Worm (Caenorhabditis elegans): ENCODE data around the gene elo-8.

Gene elo-8

ce11 chrIII:11195553-11195952, 36.3 kb downstream of the elo-8 start:
- no peak for TF ChIP-seq ceh-2 (tag; optimal IDR thresholded peaks at IDR 0.05)
- no peak for TF ChIP-seq unc-3 (GFP tag; conservative IDR thresholded peaks at IDR 0.05)
- TF ChIP-seq unc-3 (tag; optimal IDR thresholded peaks at IDR 0.05): no peak
- no peak for TF ChIP-seq sox-2 (GFP tag; IDR thresholded peaks at IDR 0.05)
- no peak for TF ChIP-seq unc-55 (GFP tag; optimal IDR thresholded peaks at IDR 0.05)
- TF ChIP-seq pag-3 (tag; optimal IDR thresholded peaks at IDR 0.05; ENCODE audit: borderline replicate concordance): no peak
- no peak for TF ChIP-seq nfya-1 (tag; optimal IDR thresholded peaks at IDR 0.05)
- TF ChIP-seq hlh-15 (tag; optimal IDR thresholded peaks at IDR 0.05): no peak
- TF ChIP-seq elt-2 (tag; optimal IDR thresholded peaks at IDR 0.05): peak; percentile 72

ce11 chrIII:11195140-11195539, 36.7 kb downstream of the elo-8 start, which contains the start of gene tra-1:
Gene tra-1, minus strand, starts transcription at chrIII:11195201.
- TF ChIP-seq ceh-2 (tag; optimal IDR thresholded peaks at IDR 0.05): no peak
- no peak for TF ChIP-seq pag-3 (tag; optimal IDR thresholded peaks at IDR 0.05; ENCODE audit: borderline replicate concordance)
- no peak for TF ChIP-seq pha-4 (tag; optimal IDR thresholded peaks at IDR 0.05)
- TF ChIP-seq ttx-3 (tag; optimal IDR thresholded peaks at IDR 0.05): no peak
- TF ChIP-seq C38D4.7 (GFP tag; optimal IDR thresholded peaks at IDR 0.05): no peak
- TF ChIP-seq nhr-232 (tag; optimal IDR thresholded peaks at IDR 0.05): no peak
- no peak for TF ChIP-seq che-1 (tag; optimal IDR thresholded peaks at IDR 0.05)
- no peak for TF ChIP-seq tbx-2 (tag; optimal IDR thresholded peaks at IDR 0.05)
- no peak for TF ChIP-seq sdc-2 (tag; optimal IDR thresholded peaks at IDR 0.05)
- no peak for TF ChIP-seq ceh-31 (tag; optimal IDR thresholded peaks at IDR 0.05)
- no peak for TF ChIP-seq ceh-45 (GFP tag; IDR thresholded peaks at IDR 0.05)
- no peak for TF ChIP-seq hlh-8 (tag; optimal IDR thresholded peaks at IDR 0.05)
- TF ChIP-seq hlh-30 (tag; optimal IDR thresholded peaks at IDR 0.05; ENCODE audit: insufficient read depth): no peak
- TF ChIP-seq ceh-18 (tag; optimal IDR thresholded peaks at IDR 0.05): no peak
- TF ChIP-seq eyg-1 (tag; optimal IDR thresholded peaks at IDR 0.05): no peak
- no peak for TF ChIP-seq ahr-1 (tag; optimal IDR thresholded peaks at IDR 0.05)
- TF ChIP-seq hlh-6 (tag; optimal IDR thresholded peaks at IDR 0.05): no peak
- TF ChIP-seq ceh-24 (tag; optimal IDR thresholded peaks at IDR 0.05): no peak
- TF ChIP-seq pax-1 (tag; optimal IDR thresholded peaks at IDR 0.05): no peak
- TF ChIP-seq tbx-7 (tag; optimal IDR thresholded peaks at IDR 0.05): no peak

ce11 chrIII:11194123-11194522, 37.7 kb downstream of the elo-8 start:
- TF ChIP-seq dve-1 (tag; optimal IDR thresholded peaks at IDR 0.05) (peak; percentile 93), fkh-10 (GFP tag; optimal IDR thresholded peaks at IDR 0.05) (no peak)

- TF ChIP-seq eyg-1 (tag; optimal IDR thresholded peaks at IDR 0.05) (no peak), Y22D7AL.16 (tag; optimal IDR thresholded peaks at IDR 0.05) (no peak), mec-3 (tag; optimal IDR thresholded peaks at IDR 0.05; ENCODE audit: borderline replicate concordance) (no peak), ref-2 (tag; optimal IDR thresholded peaks at IDR 0.05) (no peak), ceh-24 (tag; optimal IDR thresholded peaks at IDR 0.05) (no peak), hlh-30 (tag; optimal IDR thresholded peaks at IDR 0.05; ENCODE audit: insufficient read depth) (no peak), ama-1 (optimal IDR thresholded peaks at IDR 0.05) (no peak), T23F11.4 (GFP tag; optimal IDR thresholded peaks at IDR 0.05) (no peak), rnt-1 (tag; optimal IDR thresholded peaks at IDR 0.05) (no peak), tbx-7 (tag; optimal IDR thresholded peaks at IDR 0.05) (no peak), dve-1 (tag; optimal IDR thresholded peaks at IDR 0.05) (no peak), tbx-2 (tag; optimal IDR thresholded peaks at IDR 0.05) (no peak), K09A11.1 (tag; optimal IDR thresholded peaks at IDR 0.05; ENCODE audit: insufficient read depth) (no peak), ceh-34 (tag; optimal IDR thresholded peaks at IDR 0.05) (no peak), unc-42 (tag; optimal IDR thresholded peaks at IDR 0.05) (no peak), ahr-1 (tag; optimal IDR thresholded peaks at IDR 0.05) (no peak), pros-1 (tag; optimal IDR thresholded peaks at IDR 0.05) (no peak), hlh-6 (tag; optimal IDR thresholded peaks at IDR 0.05) (no peak), unc-3 (GFP tag; conservative IDR thresholded peaks at IDR 0.05) (no peak), unc-3 (tag; optimal IDR thresholded peaks at IDR 0.05) (no peak), nfya-1 (tag; optimal IDR thresholded peaks at IDR 0.05) (no peak)
Observed at ce11 chrIII:11193251-11193650, 38.6 kb downstream of the elo-8 start.
